Worm (Caenorhabditis elegans): ENCODE data around the gene C26B9.2.

The C26B9.2 gene

DNA sequence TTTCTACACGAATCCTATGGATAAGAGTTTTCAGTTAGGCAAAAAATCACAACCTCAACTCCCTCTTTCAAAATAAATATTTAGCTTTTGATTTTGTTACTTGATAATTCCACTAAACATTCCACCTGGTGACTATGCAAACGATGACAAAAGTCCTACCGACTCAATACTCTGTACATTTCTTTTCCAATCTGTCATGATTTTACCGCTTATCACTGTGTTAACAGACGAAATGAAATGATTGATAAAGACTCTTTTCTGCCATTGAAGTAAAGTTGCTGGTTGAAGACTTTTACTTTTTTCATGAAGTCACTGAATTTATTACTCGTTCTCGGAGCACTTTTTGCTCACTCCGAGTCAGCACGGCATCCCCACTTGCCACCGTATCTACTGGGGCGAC is 10.8 kb upstream of the C26B9.2 start, which contains the start of gene C26B9.5:
Gene C26B9.5 (plus strand): TSS at position 244 of the 400 bp plus-strand sequence.
- TF ChIP-seq fos-1 (tag; optimal IDR thresholded peaks at IDR 0.05) (peak; percentile 86), nhr-11 (tag; optimal IDR thresholded peaks at IDR 0.05) (no peak), skn-1 (tag; optimal IDR thresholded peaks at IDR 0.05) (peak; percentile 80)

DNA sequence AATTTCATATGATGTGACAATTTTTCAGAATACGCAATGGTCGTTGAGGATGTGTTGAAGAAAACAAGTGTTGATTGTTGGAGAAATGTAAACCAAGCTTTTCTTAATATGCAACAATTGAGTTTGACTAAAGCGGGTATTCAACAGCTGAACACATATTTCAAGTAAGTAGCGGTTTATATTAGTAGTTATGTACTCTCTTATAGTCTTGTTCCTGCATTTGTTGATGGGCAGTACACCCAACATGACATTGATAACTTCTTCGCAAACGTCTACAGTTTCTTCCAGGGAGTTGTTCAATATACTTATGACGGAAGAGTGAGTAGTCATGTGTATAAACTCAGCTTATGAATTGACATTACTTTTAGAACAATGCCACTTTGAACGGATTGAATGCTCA is 9.2 kb upstream of the C26B9.2 start:
- TF ChIP-seq nhr-129 (tag; optimal IDR thresholded peaks at IDR 0.05) = no peak
- TF ChIP-seq aly-2 (tag; optimal IDR thresholded peaks at IDR 0.05) = no peak
- TF ChIP-seq mdl-1 (tag; optimal IDR thresholded peaks at IDR 0.05) = no peak
- no peak for TF ChIP-seq sma-3 (GFP tag; optimal IDR thresholded peaks at IDR 0.05)
- TF ChIP-seq nhr-21 (tag; optimal IDR thresholded peaks at IDR 0.05) = no peak
- no peak for TF ChIP-seq ztf-11 (tag; optimal IDR thresholded peaks at IDR 0.05)
- no peak for TF ChIP-seq elt-3 (tag; optimal IDR thresholded peaks at IDR 0.05)

ce11 chrX:5335368-5335767 is 4.6 kb upstream of the C26B9.2 start, which contains the start of gene C26B9.6:
Gene C26B9.6 (minus strand): TSS chrX:5335468.
- no peak for TF ChIP-seq elt-1 (tag; optimal IDR thresholded peaks at IDR 0.05)
- no peak for TF ChIP-seq nhr-21 (tag; optimal IDR thresholded peaks at IDR 0.05)
- TF ChIP-seq lin-39 (tag; optimal IDR thresholded peaks at IDR 0.05) = no peak
- TF ChIP-seq aly-2 (tag; optimal IDR thresholded peaks at IDR 0.05) = no peak
- TF ChIP-seq gmeb-1 (tag; optimal IDR thresholded peaks at IDR 0.05) = no peak
- TF ChIP-seq lin-13 (GFP tag; optimal IDR thresholded peaks at IDR 0.05) = no peak
- no peak for TF ChIP-seq nhr-129 (tag; optimal IDR thresholded peaks at IDR 0.05)
- TF ChIP-seq C34F6.9 (tag; optimal IDR thresholded peaks at IDR 0.05) = no peak
- no peak for TF ChIP-seq ztf-1 (GFP tag; conservative IDR thresholded peaks at IDR 0.05)
- no peak for TF ChIP-seq ztf-11 (tag; optimal IDR thresholded peaks at IDR 0.05)
- TF ChIP-seq unc-39 (tag; optimal IDR thresholded peaks at IDR 0.05) = no peak
- no peak for TF ChIP-seq blmp-1 (tag; optimal IDR thresholded peaks at IDR 0.05; ENCODE audit: insufficient read depth)
- no peak for TF ChIP-seq ztf-4 (tag; optimal IDR thresholded peaks at IDR 0.05)
- no peak for TF ChIP-seq elt-3 (tag; optimal IDR thresholded peaks at IDR 0.05)

DNA sequence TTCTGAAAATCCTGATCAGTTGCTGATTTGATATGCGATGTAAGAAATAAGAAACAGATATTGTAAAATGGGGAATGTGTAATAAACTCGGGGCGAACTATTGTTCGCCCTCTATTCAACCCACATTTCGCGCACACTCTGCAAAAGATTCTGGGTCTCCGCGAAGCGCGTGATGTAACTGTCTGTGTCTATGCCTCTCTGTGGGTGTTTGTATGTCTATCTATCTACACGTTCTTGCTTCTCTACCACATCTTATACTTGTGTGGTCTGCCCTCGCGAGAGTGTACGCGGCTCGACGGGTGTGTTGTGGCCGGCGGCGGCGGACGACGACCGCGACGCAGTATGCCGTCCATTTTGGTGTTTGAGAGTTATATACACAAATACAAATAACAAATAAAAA is 3.5 kb upstream of the C26B9.2 start:
- no peak for TF ChIP-seq nhr-10 (tag; optimal IDR thresholded peaks at IDR 0.05)
- TF ChIP-seq C34F6.9 (tag; optimal IDR thresholded peaks at IDR 0.05) = peak; percentile 71
- peak; percentile 49 for TF ChIP-seq fos-1 (tag; optimal IDR thresholded peaks at IDR 0.05)
- TF ChIP-seq sem-4 (tag; optimal IDR thresholded peaks at IDR 0.05) = peak; percentile 63
- TF ChIP-seq zag-1 (tag; optimal IDR thresholded peaks at IDR 0.05) = peak; percentile 65
- TF ChIP-seq mbf-1 (tag; optimal IDR thresholded peaks at IDR 0.05) = no peak
- TF ChIP-seq lin-13 (GFP tag; optimal IDR thresholded peaks at IDR 0.05) = peak; percentile 61
- peak; percentile 79 for TF ChIP-seq nhr-129 (tag; optimal IDR thresholded peaks at IDR 0.05)
- TF ChIP-seq peb-1 (tag; optimal IDR thresholded peaks at IDR 0.05) = peak; percentile 52
- peak; percentile 77 for TF ChIP-seq crh-2 (tag; optimal IDR thresholded peaks at IDR 0.05)
- peak; percentile 35 for TF ChIP-seq nhr-21 (tag; optimal IDR thresholded peaks at IDR 0.05)
- TF ChIP-seq mdl-1 (tag; optimal IDR thresholded peaks at IDR 0.05) = peak; percentile 67 to 78
- peak; percentile 61 for TF ChIP-seq Y55F3AM.14 (GFP tag; optimal IDR thresholded peaks at IDR 0.05)
- TF ChIP-seq egl-27 (tag; optimal IDR thresholded peaks at IDR 0.05) = peak; percentile 66
- peak; percentile 33 for TF ChIP-seq sma-3 (GFP tag; optimal IDR thresholded peaks at IDR 0.05)
- TF ChIP-seq aly-2 (tag; optimal IDR thresholded peaks at IDR 0.05) = no peak
- no peak for TF ChIP-seq ztf-1 (GFP tag; conservative IDR thresholded peaks at IDR 0.05)
- peak; percentile 18 for TF ChIP-seq lin-11 (tag; optimal IDR thresholded peaks at IDR 0.05)
- TF ChIP-seq unc-55 (GFP tag; optimal IDR thresholded peaks at IDR 0.05) = peak; percentile 77
- peak; percentile 71 for TF ChIP-seq sma-9 (GFP tag; optimal IDR thresholded peaks at IDR 0.05)
- TF ChIP-seq sma-9 (tag; optimal IDR thresholded peaks at IDR 0.05) = no peak
- no peak for TF ChIP-seq dmd-4 (tag; optimal IDR thresholded peaks at IDR 0.05)
- TF ChIP-seq snpc-4 (tag; optimal IDR thresholded peaks at IDR 0.05) = peak; percentile 32
- no peak for TF ChIP-seq unc-39 (tag; optimal IDR thresholded peaks at IDR 0.05)
- peak; percentile 54 for TF ChIP-seq nhr-25 (tag; optimal IDR thresholded peaks at IDR 0.05)
- peak; percentile 75 for TF ChIP-seq F13H6.1 (tag; optimal IDR thresholded peaks at IDR 0.05)
- TF ChIP-seq ztf-11 (tag; optimal IDR thresholded peaks at IDR 0.05) = no peak
- TF ChIP-seq lsy-2 (tag; optimal IDR thresholded peaks at IDR 0.05) = peak in 1 of 2 experiments; percentile 62
- TF ChIP-seq gmeb-1 (tag; optimal IDR thresholded peaks at IDR 0.05) = peak; percentile 16

Measured in whole organism, L2 larva.